Fruit fly (Drosophila melanogaster): ENCODE data around the gene sau.

DNA sequence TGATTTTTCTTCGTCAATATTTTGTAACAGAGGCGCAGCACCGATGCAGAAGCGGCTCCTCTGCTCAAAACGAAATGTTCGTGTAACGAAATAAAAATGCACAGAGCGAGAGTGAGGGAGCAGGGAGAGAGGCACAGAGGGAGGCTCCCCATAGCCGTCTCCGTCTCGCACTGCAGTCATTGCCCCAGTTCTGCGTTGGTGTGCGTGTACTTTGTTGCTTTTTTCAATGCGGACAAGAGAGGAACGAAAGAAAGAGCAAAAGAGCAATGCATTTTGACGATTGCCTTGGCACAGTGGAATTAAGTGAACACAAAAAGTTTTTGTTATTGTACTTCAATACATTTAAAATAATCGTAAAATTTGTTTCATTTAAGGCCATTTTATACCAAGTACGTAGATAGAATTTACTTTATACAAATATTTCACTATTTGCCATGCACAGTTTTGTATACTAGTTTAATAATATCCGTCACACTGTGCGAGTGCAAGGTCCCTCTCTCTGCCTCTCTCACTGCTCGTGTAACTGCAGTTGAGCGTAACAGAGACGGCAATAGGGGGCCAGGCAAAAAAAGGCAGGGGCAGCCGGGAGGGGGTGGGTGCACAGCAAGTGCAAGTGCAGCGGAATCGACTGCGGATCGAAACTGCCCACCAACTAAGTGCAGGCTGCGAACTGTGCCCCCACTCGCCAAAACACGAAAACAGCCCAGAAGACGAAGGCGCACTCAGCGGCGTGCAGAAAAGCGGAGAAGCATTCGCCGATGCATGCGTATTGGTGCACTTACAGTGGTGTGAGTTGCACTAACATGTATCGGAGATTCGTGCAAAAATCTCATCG lies 23.9 kb upstream of the sau start:
- no peak for TF ChIP-seq CG8478 (optimal IDR thresholded peaks at IDR 0.05)
- TF ChIP-seq CTCF (optimal IDR thresholded peaks at IDR 0.05): no peak

Data from S2 (cell line).